Worm (Caenorhabditis elegans) whole organism, early embryonic: ENCODE data around the gene dex-1.

Source experiments
- B0310.2 ChIP-seq: sonication (generic microtip); optimal IDR thresholded peaks from 2 replicates; lab custom pipeline; 2016; ENCODE audit warnings: mild to moderate bottlenecking, missing genetic modification characterization, missing compliant biosample characterization
- aly-1 ChIP-seq: sonication (generic microtip); optimal IDR thresholded peaks from 2 replicates; lab custom pipeline; 2016; ENCODE audit warnings: missing genetic modification characterization, missing compliant biosample characterization
- ama-1 ChIP-seq: fragments of 150-350 bp; optimal IDR thresholded peaks from 2 replicates; lab custom pipeline; 2014
- ceh-13 ChIP-seq: fragments of 200-800 bp; sonication (Bioruptor generic); optimal IDR thresholded peaks from 2 replicates; lab custom pipeline; 2018; ENCODE audit warnings: mild to moderate bottlenecking, missing genetic modification characterization, missing compliant biosample characterization
- ceh-36 ChIP-seq: sonication (generic microtip); optimal IDR thresholded peaks from 2 replicates; lab custom pipeline; 2016; ENCODE audit warnings: missing genetic modification characterization, inconsistent platforms, missing compliant biosample characterization
- ets-7 ChIP-seq: sonication (generic microtip); optimal IDR thresholded peaks from 2 replicates; lab custom pipeline; 2016; ENCODE audit warnings: missing genotype, missing genetic modification characterization, missing compliant biosample characterization
- flt-1 ChIP-seq: fragments of 200-800 bp; sonication (Bioruptor generic); IDR thresholded peaks from 2 replicates; pipeline ENCODE4 v1.3.6; 2022; ENCODE audit warnings: missing genetic modification characterization, missing compliant biosample characterization
- hmg-4 ChIP-seq: fragments of 200-800 bp; sonication (Bioruptor generic); optimal IDR thresholded peaks from 2 replicates; lab custom pipeline; 2018; ENCODE audit warnings: mild to moderate bottlenecking, missing genetic modification characterization, missing compliant biosample characterization
- hnd-1 ChIP-seq: sonication (generic microtip); optimal IDR thresholded peaks from 2 replicates; lab custom pipeline; 2016; ENCODE audit warnings: missing genetic modification characterization, missing compliant biosample characterization
- pes-1 ChIP-seq: fragments of 200-800 bp; sonication (Bioruptor generic); IDR thresholded peaks from 2 replicates; pipeline ENCODE4 v1.3.6; 2022; ENCODE audit warnings: missing genetic modification reagents, missing genetic modification characterization, missing compliant biosample characterization
- sea-1 ChIP-seq: fragments of 200-800 bp; sonication (Bioruptor generic); conservative IDR thresholded peaks from 2 replicates; pipeline ENCODE4 v1.3.6; 2022; ENCODE audit warnings: missing genetic modification characterization, missing compliant biosample characterization
- tbx-37 ChIP-seq: fragments of 200-800 bp; sonication (Bioruptor generic); conservative IDR thresholded peaks from 2 replicates; pipeline ENCODE4 v1.3.6; 2022; ENCODE audit warnings: missing genetic modification reagents, missing genetic modification characterization, missing compliant biosample characterization

DNA sequence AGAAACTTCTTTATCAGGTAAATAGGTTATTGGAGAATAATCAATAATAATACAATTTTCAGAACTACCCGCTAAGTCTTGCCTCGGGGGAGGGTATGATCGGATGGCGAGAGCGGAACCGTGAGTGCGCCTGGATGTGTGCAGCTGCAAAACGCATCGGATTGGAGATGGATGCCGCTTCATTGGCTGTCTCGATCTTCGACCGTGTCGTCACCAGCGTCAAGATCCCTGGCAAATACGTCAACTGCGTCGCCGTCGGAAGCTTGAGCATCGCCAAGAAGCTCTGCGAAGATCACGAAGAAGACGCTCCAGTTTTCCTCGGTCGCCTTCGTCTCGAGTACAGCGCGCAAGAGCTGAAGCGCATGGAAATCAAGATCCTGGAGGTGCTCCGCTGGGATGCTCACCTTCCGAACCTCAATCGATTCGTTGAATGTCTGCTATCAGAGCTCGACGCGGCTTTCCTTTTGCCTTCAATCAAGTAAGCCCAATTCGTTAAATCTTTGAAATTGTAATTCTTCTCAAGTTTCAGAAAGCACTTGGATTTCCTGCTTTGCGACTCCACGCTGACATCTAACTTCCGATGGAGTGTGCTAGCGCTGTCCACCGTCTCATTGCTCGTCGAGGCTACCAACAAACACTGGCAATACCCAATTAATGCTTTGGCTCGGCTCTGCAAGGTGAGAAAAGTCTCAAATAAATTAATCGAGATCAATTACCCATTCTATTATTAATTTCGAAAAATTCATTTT, 21.0 kb upstream of the dex-1 start:
- TF ChIP-seq ama-1 (lab: Kevin White, UChicago) (no peak), aly-1 (tag; lab: Kevin White, UChicago) (no peak), tbx-37 (no peak), ceh-36 (tag; lab: Kevin White, UChicago) (no peak), B0310.2 (tag; lab: Kevin White, UChicago) (no peak), pes-1 (GFP tag; lab: Robert Waterston, UW) (no peak), ceh-13 (GFP tag; lab: Kevin White, UChicago) (no peak), flt-1 (no peak), ets-7 (no peak), sea-1 (GFP tag; lab: Robert Waterston, UW) (no peak), hnd-1 (tag; lab: Kevin White, UChicago) (no peak), hmg-4 (no peak)
